Worm (Caenorhabditis elegans) whole organism, early embryonic: ENCODE data around the gene paa-1.

Source experiments
- B0310.2 ChIP-seq: sonication (generic microtip); optimal IDR thresholded peaks from 2 replicates; lab custom pipeline; 2016; ENCODE audit warnings: mild to moderate bottlenecking, missing genetic modification characterization, missing compliant biosample characterization
- F13C5.2 ChIP-seq: sonication (generic microtip); optimal IDR thresholded peaks from 2 replicates; lab custom pipeline; 2017; ENCODE audit warnings: mild to moderate bottlenecking, missing genetic modification characterization, inconsistent platforms, missing compliant biosample characterization
- aly-1 ChIP-seq: sonication (generic microtip); optimal IDR thresholded peaks from 2 replicates; lab custom pipeline; 2016; ENCODE audit warnings: missing genetic modification characterization, missing compliant biosample characterization
- ama-1 ChIP-seq: fragments of 150-350 bp; optimal IDR thresholded peaks from 2 replicates; lab custom pipeline; 2014
- ceh-13 ChIP-seq: fragments of 200-800 bp; sonication (Bioruptor generic); optimal IDR thresholded peaks from 2 replicates; lab custom pipeline; 2018; ENCODE audit warnings: mild to moderate bottlenecking, missing genetic modification characterization, missing compliant biosample characterization
- ceh-36 ChIP-seq: sonication (generic microtip); optimal IDR thresholded peaks from 2 replicates; lab custom pipeline; 2016; ENCODE audit warnings: missing genetic modification characterization, inconsistent platforms, missing compliant biosample characterization
- ets-7 ChIP-seq: sonication (generic microtip); optimal IDR thresholded peaks from 2 replicates; lab custom pipeline; 2016; ENCODE audit warnings: missing genotype, missing genetic modification characterization, missing compliant biosample characterization
- flt-1 ChIP-seq: fragments of 200-800 bp; sonication (Bioruptor generic); IDR thresholded peaks from 2 replicates; pipeline ENCODE4 v1.3.6; 2022; ENCODE audit warnings: missing genetic modification characterization, missing compliant biosample characterization
- hmg-4 ChIP-seq: fragments of 200-800 bp; sonication (Bioruptor generic); optimal IDR thresholded peaks from 2 replicates; lab custom pipeline; 2018; ENCODE audit warnings: mild to moderate bottlenecking, missing genetic modification characterization, missing compliant biosample characterization
- pes-1 ChIP-seq: fragments of 200-800 bp; sonication (Bioruptor generic); IDR thresholded peaks from 2 replicates; pipeline ENCODE4 v1.3.6; 2022; ENCODE audit warnings: missing genetic modification reagents, missing genetic modification characterization, missing compliant biosample characterization
- tbx-11 ChIP-seq: fragments of 200-800 bp; sonication (Bioruptor generic); IDR thresholded peaks from 2 replicates; pipeline ENCODE4 v1.3.6; 2022; ENCODE audit warnings: missing genetic modification characterization, missing compliant biosample characterization
- tra-4 ChIP-seq: sonication (generic microtip); optimal IDR thresholded peaks from 2 replicates; lab custom pipeline; 2017; ENCODE audit warnings: missing genetic modification characterization, missing compliant biosample characterization

ce11 chrIII:5478824-5479368 lies 28.4 kb downstream of the paa-1 start, which contains the start of the genes R02F2.6 and R02F2.5:
- no peak for TF ChIP-seq aly-1 (tag; lab: Kevin White, UChicago)
- TF ChIP-seq tra-4 (tag; lab: Kevin White, UChicago), result no peak
- no peak for TF ChIP-seq ama-1 (lab: Kevin White, UChicago)
- no peak for TF ChIP-seq tbx-11 (GFP tag; lab: Robert Waterston, UW)
- no peak for TF ChIP-seq ets-7 (tag; lab: Kevin White, UChicago)
- no peak for TF ChIP-seq F13C5.2 (tag; lab: Kevin White, UChicago)
- no peak for TF ChIP-seq ceh-36 (tag; lab: Kevin White, UChicago)
- TF ChIP-seq hmg-4, result no peak
- no peak for TF ChIP-seq flt-1 (GFP tag; lab: Robert Waterston, UW)
- no peak for TF ChIP-seq ceh-13 (GFP tag; lab: Kevin White, UChicago)
- TF ChIP-seq pes-1 (GFP tag; lab: Robert Waterston, UW), result no peak
- no peak for TF ChIP-seq B0310.2 (tag; lab: Kevin White, UChicago)
